Fruit fly (Drosophila melanogaster) whole organism, pupa: ENCODE data around the gene CG10587.

ENCODE experiments used
- CG10348 ChIP-seq: fragments of 200-800 bp; sonication (Bioruptor generic); IDR thresholded peaks from 2 replicates; pipeline ENCODE4 v1.3.6; 2022; ENCODE audit warnings: missing biosample characterization, missing genetic modification characterization
- CG12605 ChIP-seq: fragments of 200-800 bp; sonication (Bioruptor generic); IDR thresholded peaks from 2 replicates; pipeline ENCODE4 v1.3.6; 2022; ENCODE audit warnings: missing biosample characterization, missing genetic modification characterization
- CG13204 ChIP-seq: fragments of 200-800 bp; sonication (Bioruptor generic); optimal IDR thresholded peaks from 2 replicates; lab custom pipeline; 2018; ENCODE audit warnings: missing biosample characterization, mild to moderate bottlenecking, missing genetic modification characterization, moderate library complexity
- CG14655 ChIP-seq: fragments of 200-800 bp; sonication (Bioruptor generic); optimal IDR thresholded peaks from 3 replicates; lab custom pipeline; 2017; ENCODE audit warnings: mild to moderate bottlenecking, missing biosample characterization, missing genetic modification reagents, missing genetic modification characterization
- CG15710 ChIP-seq: fragments of 200-800 bp; sonication (Bioruptor generic); optimal IDR thresholded peaks from 2 replicates; lab custom pipeline; 2018; ENCODE audit warnings: missing biosample characterization, mild to moderate bottlenecking, missing genetic modification characterization, moderate library complexity
- CG17806 ChIP-seq: fragments of 200-800 bp; sonication (Bioruptor generic); optimal IDR thresholded peaks from 2 replicates; lab custom pipeline; 2018; ENCODE audit warnings: missing biosample characterization, mild to moderate bottlenecking, missing genetic modification characterization, moderate library complexity
- CG32121 ChIP-seq: fragments of 200-800 bp; sonication (Bioruptor generic); IDR thresholded peaks from 2 replicates; pipeline ENCODE4 v1.3.6; 2022; ENCODE audit warnings: missing biosample characterization, missing genetic modification characterization
- CG34367 ChIP-seq: fragments of 200-800 bp; sonication (Bioruptor generic); optimal IDR thresholded peaks from 2 replicates; lab custom pipeline; 2018; ENCODE audit warnings: missing biosample characterization, mild to moderate bottlenecking, missing genetic modification characterization
- CG4496 ChIP-seq: fragments of 200-800 bp; sonication (Bioruptor generic); IDR thresholded peaks from 3 replicates; pipeline ENCODE4 v1.3.6; 2022; ENCODE audit warnings: missing biosample characterization, missing genetic modification characterization
- CG8159 ChIP-seq: fragments of 200-800 bp; sonication (Bioruptor generic); optimal IDR thresholded peaks from 3 replicates; lab custom pipeline; 2018; ENCODE audit warnings: missing biosample characterization, mild to moderate bottlenecking, missing genetic modification characterization, moderate library complexity
- CG8301 ChIP-seq: fragments of 200-800 bp; sonication (Bioruptor generic); optimal IDR thresholded peaks from 2 replicates; lab custom pipeline; 2018; ENCODE audit warnings: missing biosample characterization, mild to moderate bottlenecking, missing genetic modification characterization
- CG9948 ChIP-seq: fragments of 200-800 bp; sonication (Bioruptor generic); optimal IDR thresholded peaks from 2 replicates; lab custom pipeline; 2018; ENCODE audit warnings: missing biosample characterization, mild to moderate bottlenecking, missing genetic modification characterization, moderate library complexity
- D1 ChIP-seq: fragments of 200-800 bp; sonication (Bioruptor generic); optimal IDR thresholded peaks from 2 replicates; lab custom pipeline; 2018; ENCODE audit warnings: missing biosample characterization, mild to moderate bottlenecking, missing genetic modification characterization, moderate library complexity
- EcR ChIP-seq: fragments of 200-800 bp; sonication (Bioruptor generic); optimal IDR thresholded peaks from 3 replicates; lab custom pipeline; 2019; ENCODE audit warnings: missing biosample characterization, missing genetic modification characterization, mild to moderate bottlenecking, moderate library complexity, missing genetic modification reagents
- Ets98B ChIP-seq: fragments of 200-800 bp; sonication (Bioruptor generic); IDR thresholded peaks from 2 replicates; pipeline ENCODE4 v1.3.6; 2022; ENCODE audit warnings: missing biosample characterization, missing genetic modification characterization
- Pif1A ChIP-seq: fragments of 200-800 bp; sonication (Bioruptor generic); optimal IDR thresholded peaks from 3 replicates; lab custom pipeline; 2016; ENCODE audit warnings: missing biosample characterization, missing genetic modification characterization
- Pif1B ChIP-seq: fragments of 200-800 bp; sonication (Bioruptor generic); optimal IDR thresholded peaks from 3 replicates; lab custom pipeline; 2016; ENCODE audit warnings: missing biosample characterization, missing genetic modification characterization
- Snoo ChIP-seq: fragments of 200-800 bp; sonication (Bioruptor generic); optimal IDR thresholded peaks from 3 replicates; lab custom pipeline; 2017; ENCODE audit warnings: missing biosample characterization, mild to moderate bottlenecking, missing genetic modification characterization, inconsistent platforms
- fd96Ca ChIP-seq: fragments of 200-800 bp; sonication (Bioruptor generic); IDR thresholded peaks from 3 replicates; pipeline ENCODE4 v1.3.6; 2022; ENCODE audit warnings: missing biosample characterization, missing genetic modification characterization
- gl ChIP-seq: fragments of 200-800 bp; sonication (Bioruptor generic); optimal IDR thresholded peaks from 2 replicates; lab custom pipeline; 2018; ENCODE audit warnings: missing biosample characterization, mild to moderate bottlenecking, missing genetic modification characterization
- rn ChIP-seq: fragments of 200-800 bp; sonication (Bioruptor generic); IDR thresholded peaks from 2 replicates; pipeline ENCODE4 v1.3.6; 2022; ENCODE audit warnings: missing biosample characterization, missing genetic modification characterization

Gene CG10587

DNA sequence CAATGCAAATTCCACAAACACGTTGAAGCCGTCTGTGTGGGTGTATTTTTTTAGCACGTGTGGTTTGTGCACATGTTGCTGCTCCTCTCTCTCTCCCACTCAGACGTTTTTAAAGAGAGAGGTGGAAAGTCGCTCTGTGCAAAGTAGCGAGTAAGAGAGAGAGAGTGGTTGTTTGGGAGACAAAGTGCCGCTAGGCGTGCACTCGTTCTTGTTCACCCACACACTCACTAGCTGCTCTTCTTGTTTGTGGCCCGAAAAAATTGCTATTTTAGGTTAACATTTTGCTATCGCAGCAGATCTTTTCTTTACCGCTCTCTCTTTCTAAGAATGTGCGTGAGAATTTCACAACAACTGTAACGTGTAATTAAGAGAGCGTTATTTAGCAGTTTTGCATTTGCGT is 46.5 kb upstream of the CG10587 start:
- TF ChIP-seq Pif1B (GFP tag; lab: Kevin White, UChicago) (peak; percentile 25), Ets98B (GFP tag; lab: Robert Waterston, UW) (peak; percentile 37; the same call in 1 of the 2 replicates), CG12605 (GFP tag; lab: Robert Waterston, UW) (0 out of 2 replicates have a peak, but pooled peaks have one; percentile 56), CG10348 (GFP tag; lab: Robert Waterston, UW) (no peak), Pif1A (GFP tag; lab: Kevin White, UChicago) (no peak), CG4496 (GFP tag; lab: Robert Waterston, UW) (0 out of 3 replicates have a peak, but pooled peaks have one; percentile 7), EcR (GFP tag; lab: Kevin White, UChicago) (peak; percentile 39), D1 (tag; lab: Kevin White, UChicago) (no peak)

DNA sequence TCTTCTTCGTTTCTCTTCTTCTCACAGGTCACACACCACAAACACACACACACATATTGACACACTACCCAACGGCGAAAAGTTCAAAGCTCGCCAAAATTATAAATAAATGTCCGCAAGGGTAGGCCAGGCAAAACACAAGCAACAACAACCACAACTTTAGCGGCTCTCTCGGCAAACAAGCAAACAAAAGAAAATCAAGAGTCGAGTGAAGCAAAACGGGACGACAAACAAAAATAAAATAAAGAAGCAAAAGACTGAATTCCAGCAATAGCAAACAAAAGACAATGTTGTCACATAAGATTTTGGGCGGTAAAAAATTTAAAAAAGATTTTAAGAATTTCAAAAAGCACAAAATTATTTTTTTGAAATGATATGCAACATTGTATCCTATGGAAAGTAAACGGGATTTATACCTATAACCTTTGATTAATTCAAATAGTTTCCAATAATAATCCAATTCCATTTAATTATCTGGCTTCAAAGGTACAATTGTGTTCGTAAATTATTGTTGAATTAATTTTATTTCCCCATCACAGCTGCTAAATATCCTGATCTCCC is 46.0 kb upstream of the CG10587 start:
- TF ChIP-seq CG12605 (GFP tag; lab: Robert Waterston, UW): no peak
- no peak for TF ChIP-seq Snoo (tag; lab: Kevin White, UChicago)
- no peak for TF ChIP-seq CG8159 (tag; lab: Kevin White, UChicago)
- TF ChIP-seq CG9948 (tag; lab: Kevin White, UChicago): peak; percentile 13
- TF ChIP-seq D1 (tag; lab: Kevin White, UChicago): peak; percentile 24
- no peak for TF ChIP-seq CG10348 (GFP tag; lab: Robert Waterston, UW)
- TF ChIP-seq CG4496 (GFP tag; lab: Robert Waterston, UW): no peak

DNA sequence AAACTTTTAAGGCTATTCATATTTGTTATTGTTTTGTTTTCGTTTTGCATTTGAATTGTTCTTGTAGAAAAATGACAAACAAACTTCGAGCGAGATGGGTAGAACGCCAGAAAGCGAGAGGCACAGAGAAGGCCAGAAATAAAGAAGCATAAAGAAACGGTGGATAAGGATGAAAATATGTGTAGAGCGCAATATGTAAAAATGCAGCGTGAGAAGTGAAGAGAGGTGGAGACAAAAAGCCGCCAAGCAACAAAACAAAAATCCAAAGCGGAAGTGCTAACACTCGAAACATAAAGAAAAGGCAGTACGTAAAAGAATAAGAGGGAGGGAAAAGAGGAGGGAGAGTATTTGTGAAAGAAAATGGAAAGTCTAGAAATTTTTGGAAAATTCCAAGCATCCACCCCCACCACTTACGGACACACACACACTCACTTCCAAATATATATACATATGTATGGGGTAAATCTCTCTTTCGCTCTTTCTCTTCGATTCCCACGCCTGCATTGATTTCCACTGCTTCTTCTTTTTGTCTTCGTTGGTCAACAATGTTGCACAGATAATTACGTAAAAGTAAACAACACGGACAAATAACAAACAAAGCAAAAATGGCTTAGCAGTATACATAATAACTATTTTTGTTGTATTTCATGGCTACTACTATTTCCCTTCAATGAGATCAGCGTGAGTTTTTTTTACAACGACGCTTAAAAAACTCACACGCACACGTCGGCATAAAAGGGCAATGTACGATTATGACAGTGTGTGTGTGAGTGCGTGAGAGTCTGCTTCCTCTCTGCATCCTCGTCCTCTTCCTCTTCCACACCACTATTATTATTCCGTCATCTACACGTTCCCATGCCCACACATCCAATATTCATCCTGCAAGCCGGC is 45.3 kb upstream of the CG10587 start:
- TF ChIP-seq Snoo (tag; lab: Kevin White, UChicago) (no peak), CG12605 (GFP tag; lab: Robert Waterston, UW) (no peak), CG9948 (tag; lab: Kevin White, UChicago) (no peak), fd96Ca (GFP tag; lab: Robert Waterston, UW) (no peak), rn (no peak), D1 (tag; lab: Kevin White, UChicago) (peak; percentile 19), EcR (GFP tag; lab: Kevin White, UChicago) (peak; percentile 98), Pif1A (GFP tag; lab: Kevin White, UChicago) (no peak)

DNA sequence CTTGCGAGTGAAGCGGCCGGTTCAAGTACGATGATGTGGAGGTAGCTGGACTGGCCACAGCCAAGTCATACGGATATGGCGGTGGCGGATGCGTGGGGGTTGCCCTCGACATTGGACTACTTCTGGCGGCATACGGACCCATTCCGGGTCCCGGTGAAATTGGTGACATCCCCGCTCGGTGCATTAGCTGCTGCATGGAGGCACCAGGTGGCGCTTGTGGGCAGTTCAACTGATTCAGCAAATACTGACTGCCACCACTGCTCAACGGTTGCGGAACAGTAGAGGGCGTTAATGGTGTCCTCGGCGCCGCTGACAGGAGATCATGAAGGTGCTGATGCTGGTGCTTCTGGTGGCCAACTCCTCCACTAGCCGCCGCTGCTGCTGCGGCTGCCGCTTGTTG is 37.3 kb upstream of the CG10587 start:
- TF ChIP-seq CG10348 (GFP tag; lab: Robert Waterston, UW) (no peak), Ets98B (GFP tag; lab: Robert Waterston, UW) (no peak)

dm6 chr3L:20991373-20991772 is 29.0 kb upstream of the CG10587 start, which contains the start of gene CG12984:
CG12984 (plus strand) TSS chr3L:20991673.
- no peak for TF ChIP-seq CG17806 (tag; lab: Kevin White, UChicago)
- TF ChIP-seq CG9948 (tag; lab: Kevin White, UChicago): no peak
- TF ChIP-seq CG8159 (tag; lab: Kevin White, UChicago): no peak
- no peak for TF ChIP-seq Snoo (tag; lab: Kevin White, UChicago)
- no peak for TF ChIP-seq CG10348 (GFP tag; lab: Robert Waterston, UW)
- TF ChIP-seq CG13204 (GFP tag; lab: Kevin White, UChicago): no peak
- TF ChIP-seq CG32121 (GFP tag; lab: Robert Waterston, UW): no peak
- TF ChIP-seq CG12605 (GFP tag; lab: Robert Waterston, UW): no peak
- TF ChIP-seq rn: no peak
- no peak for TF ChIP-seq EcR (GFP tag; lab: Kevin White, UChicago)
- no peak for TF ChIP-seq Pif1A (GFP tag; lab: Kevin White, UChicago)
- TF ChIP-seq D1 (tag; lab: Kevin White, UChicago): no peak
- TF ChIP-seq Pif1B (GFP tag; lab: Kevin White, UChicago): no peak
- TF ChIP-seq, all 21 proteins: peak for 0

DNA sequence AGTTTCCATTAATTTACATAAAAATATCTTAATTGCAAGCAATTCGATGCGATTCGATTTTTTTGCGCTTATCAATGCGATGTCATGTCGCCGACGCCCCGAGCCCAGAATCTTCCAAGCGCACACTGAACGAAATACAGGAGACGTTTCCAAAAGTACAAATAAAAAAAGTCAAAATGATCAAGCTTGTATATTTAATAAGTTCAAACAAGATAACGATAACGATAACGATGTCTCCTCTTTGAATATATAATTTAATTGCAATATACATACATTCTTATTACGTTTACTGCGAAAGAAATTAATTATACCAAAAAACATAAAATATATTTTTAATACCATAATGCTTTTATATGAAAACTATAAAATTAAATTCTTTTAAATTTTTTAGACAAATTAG is 27.9 kb upstream of the CG10587 start:
- TF ChIP-seq gl (tag; lab: Kevin White, UChicago) (no peak), Pif1A (GFP tag; lab: Kevin White, UChicago) (no peak), CG34367 (tag; lab: Kevin White, UChicago) (peak; percentile 67), CG10348 (GFP tag; lab: Robert Waterston, UW) (no peak), fd96Ca (GFP tag; lab: Robert Waterston, UW) (no peak), Pif1B (GFP tag; lab: Kevin White, UChicago) (peak; percentile 48), CG8159 (tag; lab: Kevin White, UChicago) (peak; percentile 83), CG32121 (GFP tag; lab: Robert Waterston, UW) (no peak), CG13204 (GFP tag; lab: Kevin White, UChicago) (no peak), CG9948 (tag; lab: Kevin White, UChicago) (peak; percentile 70), CG12605 (GFP tag; lab: Robert Waterston, UW) (no peak), Ets98B (GFP tag; lab: Robert Waterston, UW) (no peak), EcR (GFP tag; lab: Kevin White, UChicago) (no peak), CG17806 (tag; lab: Kevin White, UChicago) (peak; percentile 69), CG14655 (GFP tag; lab: Kevin White, UChicago) (no peak), Snoo (tag; lab: Kevin White, UChicago) (peak; percentile 38), CG4496 (GFP tag; lab: Robert Waterston, UW) (no peak), rn (no peak), CG15710 (tag; lab: Kevin White, UChicago) (peak; percentile 71), D1 (tag; lab: Kevin White, UChicago) (peak; percentile 65), CG8301 (tag; lab: Kevin White, UChicago) (no peak)
